Fruit fly (Drosophila melanogaster) whole organism, embryonic: ENCODE data around the gene waw.
A peak's percentile ranks its signal among the peaks of the same experiment; 100 is the strongest.

Source experiments
- Aef1 ChIP-seq: fragments of 200-800 bp; sonication (Bioruptor generic); IDR thresholded peaks from 3 replicates; pipeline ENCODE4 v1.3.6; 2022; ENCODE audit warnings: missing biosample characterization, missing genetic modification characterization
- CG10959 ChIP-seq: fragments of 200-800 bp; sonication (Bioruptor generic); IDR thresholded peaks from 2 replicates; pipeline ENCODE4 v1.3.6; 2022; ENCODE audit warnings: missing biosample characterization, missing genetic modification characterization
- CG11085 ChIP-seq: fragments of 200-800 bp; sonication (Bioruptor generic); IDR thresholded peaks from 2 replicates; pipeline ENCODE4 v1.3.6; 2022; ENCODE audit warnings: missing biosample characterization, missing genetic modification characterization
- CG1233 ChIP-seq: fragments of 200-800 bp; sonication (Bioruptor generic); optimal IDR thresholded peaks from 4 replicates; lab custom pipeline; 2018; ENCODE audit warnings: missing biosample characterization, mild to moderate bottlenecking, missing genetic modification characterization
- CG14710 ChIP-seq: fragments of 200-800 bp; sonication (Bioruptor generic); optimal IDR thresholded peaks from 3 replicates; lab custom pipeline; 2019; ENCODE audit warnings: missing biosample characterization, mild to moderate bottlenecking, missing genetic modification characterization, moderate library complexity
- CG14860 ChIP-seq: fragments of 200-800 bp; sonication (Bioruptor generic); IDR thresholded peaks from 3 replicates; pipeline ENCODE4 v1.3.6; 2022; ENCODE audit warnings: missing biosample characterization, missing genetic modification characterization; ENCODE audit not compliant: partially characterized antibody
- CG15696 ChIP-seq: fragments of 200-800 bp; sonication (Bioruptor generic); optimal IDR thresholded peaks from 2 replicates; lab custom pipeline; 2019; ENCODE audit warnings: missing biosample characterization, mild to moderate bottlenecking, missing genetic modification characterization, moderate library complexity
- CG18476 ChIP-seq: fragments of 200-800 bp; sonication (Bioruptor generic); optimal IDR thresholded peaks from 2 replicates; lab custom pipeline; 2016; ENCODE audit warnings: missing biosample characterization, mild to moderate bottlenecking, missing genetic modification characterization
- CG2120 ChIP-seq: fragments of 200-800 bp; sonication (Bioruptor generic); optimal IDR thresholded peaks from 3 replicates; lab custom pipeline; 2016; ENCODE audit warnings: missing biosample characterization, missing genetic modification characterization
- CG2678 ChIP-seq: fragments of 200-800 bp; sonication (Bioruptor generic); optimal IDR thresholded peaks from 3 replicates; lab custom pipeline; 2019; ENCODE audit warnings: missing biosample characterization, mild to moderate bottlenecking, missing genetic modification characterization, moderate library complexity
- CG30403 ChIP-seq: fragments of 200-800 bp; sonication (Bioruptor generic); optimal IDR thresholded peaks from 3 replicates; lab custom pipeline; 2016; ENCODE audit warnings: missing biosample characterization, missing genetic modification characterization
- CG3065 ChIP-seq: fragments of 200-800 bp; sonication (Bioruptor generic); optimal IDR thresholded peaks from 2 replicates; lab custom pipeline; 2016; ENCODE audit warnings: missing biosample characterization, missing genetic modification characterization
- CG33213 ChIP-seq: fragments of 200-800 bp; sonication (Bioruptor generic); optimal IDR thresholded peaks from 3 replicates; lab custom pipeline; 2016; ENCODE audit warnings: missing biosample characterization, missing genetic modification characterization
- CG34376 ChIP-seq: fragments of 200-800 bp; sonication (Bioruptor generic); optimal IDR thresholded peaks from 2 replicates; lab custom pipeline; 2018; ENCODE audit warnings: missing biosample characterization, mild to moderate bottlenecking, missing genetic modification characterization
- CG4404 ChIP-seq: fragments of 200-800 bp; sonication (Bioruptor generic); IDR thresholded peaks from 2 replicates; pipeline ENCODE4 v1.3.6; 2022; ENCODE audit warnings: missing biosample characterization, missing genetic modification characterization
- CG4820 ChIP-seq: fragments of 200-800 bp; sonication (Bioruptor generic); optimal IDR thresholded peaks from 3 replicates; lab custom pipeline; 2016; ENCODE audit warnings: missing biosample characterization, missing genetic modification characterization
- CG8281 ChIP-seq: fragments of 200-800 bp; sonication (Bioruptor generic); optimal IDR thresholded peaks from 2 replicates; lab custom pipeline; 2018; ENCODE audit warnings: missing biosample characterization, mild to moderate bottlenecking, missing genetic modification characterization, moderate library complexity
- CG8765 ChIP-seq: fragments of 200-800 bp; sonication (Bioruptor generic); IDR thresholded peaks from 2 replicates; pipeline ENCODE4 v1.3.6; 2022; ENCODE audit warnings: missing biosample characterization, missing genetic modification characterization
- CG8924 ChIP-seq: fragments of 200-800 bp; optimal IDR thresholded peaks from 3 replicates; lab custom pipeline; 2019; ENCODE audit warnings: missing biosample characterization, mild to moderate bottlenecking, missing genetic modification characterization, moderate library complexity
- CG9797 ChIP-seq: fragments of 200-800 bp; sonication (Bioruptor generic); optimal IDR thresholded peaks from 3 replicates; lab custom pipeline; 2018; ENCODE audit warnings: missing biosample characterization, mild to moderate bottlenecking, missing genetic modification characterization
- CG9817 ChIP-seq: fragments of 200-800 bp; sonication (Bioruptor generic); optimal IDR thresholded peaks from 2 replicates; lab custom pipeline; 2018; ENCODE audit warnings: missing biosample characterization, mild to moderate bottlenecking, missing genetic modification characterization, moderate library complexity
- CHES-1-like ChIP-seq: fragments of 200-800 bp; sonication (Bioruptor generic); optimal IDR thresholded peaks from 2 replicates; lab custom pipeline; 2016; ENCODE audit warnings: missing biosample characterization, missing genetic modification characterization
- E2f1 ChIP-seq: fragments of 200-800 bp; sonication (Bioruptor generic); IDR thresholded peaks from 2 replicates; pipeline ENCODE4 v1.3.6; 2022; ENCODE audit warnings: missing biosample characterization, missing genetic modification characterization
- HHEX ChIP-seq: fragments of 200-800 bp; sonication (Bioruptor generic); optimal IDR thresholded peaks from 3 replicates; lab custom pipeline; 2017; ENCODE audit warnings: missing biosample characterization, mild to moderate bottlenecking, missing genetic modification characterization, missing genetic modification reagents
- Lim3 ChIP-seq: fragments of 200-800 bp; sonication (Bioruptor generic); IDR thresholded peaks from 2 replicates; pipeline ENCODE4 v1.3.6; 2022; ENCODE audit warnings: missing biosample characterization, missing genetic modification characterization
- Usf ChIP-seq: fragments of 200-800 bp; sonication (Bioruptor generic); optimal IDR thresholded peaks from 2 replicates; lab custom pipeline; 2017; ENCODE audit warnings: missing genotype, missing biosample characterization, missing genetic modification characterization
- Vsx1 ChIP-seq: fragments of 200-800 bp; sonication (Bioruptor generic); optimal IDR thresholded peaks from 2 replicates; lab custom pipeline; 2017; ENCODE audit warnings: missing biosample characterization, mild to moderate bottlenecking, missing genetic modification characterization, missing genetic modification reagents
- ash1 ChIP-seq: fragments of 200-800 bp; sonication (Bioruptor generic); optimal IDR thresholded peaks from 2 replicates; lab custom pipeline; 2018; ENCODE audit warnings: missing biosample characterization, mild to moderate bottlenecking, missing genetic modification characterization
- bcd ChIP-seq: fragments of 200-800 bp; sonication (Bioruptor generic); optimal IDR thresholded peaks from 2 replicates; lab custom pipeline; 2017; ENCODE audit warnings: missing biosample characterization, mild to moderate bottlenecking, missing genetic modification characterization
- caup ChIP-seq: fragments of 200-800 bp; sonication (Bioruptor generic); optimal IDR thresholded peaks from 3 replicates; lab custom pipeline; 2017; ENCODE audit warnings: missing biosample characterization, mild to moderate bottlenecking, missing genetic modification characterization, moderate library complexity; ENCODE audit not compliant: severe bottlenecking
- chif ChIP-seq, 2 experiments: fragments of 200-800 bp; sonication (Bioruptor generic); optimal IDR thresholded peaks; 3 replicates each; lab custom pipeline; 2016; ENCODE audit warnings: missing biosample characterization in 2 of 2, missing genetic modification characterization in 2 of 2
- chn ChIP-seq: fragments of 200-800 bp; sonication (Bioruptor generic); optimal IDR thresholded peaks from 2 replicates; lab custom pipeline; 2016; ENCODE audit warnings: missing biosample characterization, missing genetic modification characterization
- corto ChIP-seq: fragments of 200-800 bp; sonication (Bioruptor generic); optimal IDR thresholded peaks from 2 replicates; lab custom pipeline; 2016; ENCODE audit warnings: missing biosample characterization, mild to moderate bottlenecking, missing genetic modification characterization, moderate library complexity
- dan ChIP-seq: fragments of 200-800 bp; sonication (Bioruptor generic); IDR thresholded peaks from 2 replicates; pipeline ENCODE4 v1.3.6; 2022; ENCODE audit warnings: missing biosample characterization, missing genetic modification characterization
- ewg ChIP-seq: fragments of 200-800 bp; sonication (Bioruptor generic); optimal IDR thresholded peaks from 3 replicates; lab custom pipeline; 2017; ENCODE audit warnings: mild to moderate bottlenecking, missing biosample characterization, missing genetic modification reagents, missing genetic modification characterization
- hth ChIP-seq: fragments of >200 bp; optimal IDR thresholded peaks from 2 replicates; lab custom pipeline; 2017; ENCODE audit warnings: inconsistent platforms
- inv ChIP-seq: fragments of 200-800 bp; sonication (Bioruptor generic); IDR thresholded peaks from 2 replicates; pipeline ENCODE4 v1.3.6; 2022; ENCODE audit warnings: missing biosample characterization, missing genetic modification characterization; ENCODE audit not compliant: partially characterized antibody
- kah ChIP-seq: fragments of 200-800 bp; sonication (Bioruptor generic); optimal IDR thresholded peaks from 2 replicates; lab custom pipeline; 2018; ENCODE audit warnings: missing biosample characterization, mild to moderate bottlenecking, missing genetic modification characterization
- kay ChIP-seq: fragments of 200-800 bp; sonication (Bioruptor generic); optimal IDR thresholded peaks from 2 replicates; lab custom pipeline; 2016; ENCODE audit warnings: missing biosample characterization, missing genetic modification characterization
- prd ChIP-seq, 3 experiments: fragments of >200 bp in 2 of 3; fragments of 200-800 bp in 1 of 3; sonication (Bioruptor generic) in 1 of 3; optimal IDR thresholded peaks in 2 of 3; IDR thresholded peaks in 1 of 3; 2 replicates in 2 of 3; 3 replicates in 1 of 3; pipeline versions ENCODE4 v1.3.6 to Lab custom; 2017 to 2022; ENCODE audit warnings: missing biosample characterization in 1 of 3, missing genetic modification characterization in 1 of 3
- psq ChIP-seq: fragments of 200-800 bp; sonication (Bioruptor generic); optimal IDR thresholded peaks from 2 replicates; lab custom pipeline; 2017; ENCODE audit warnings: missing biosample characterization, missing genetic modification characterization
- sc ChIP-seq, 3 experiments: fragments of >200 bp in 2 of 3; fragments of 200-800 bp in 1 of 3; sonication (Bioruptor generic) in 1 of 3; optimal IDR thresholded peaks; 2 replicates in 2 of 3; 3 replicates in 1 of 3; lab custom pipeline; 2017; ENCODE audit warnings: mild to moderate bottlenecking in 1 of 3, missing biosample characterization in 1 of 3, missing genetic modification characterization in 1 of 3, missing genetic modification reagents in 1 of 3
- sisA ChIP-seq: fragments of 200-800 bp; sonication (Bioruptor generic); IDR thresholded peaks from 2 replicates; pipeline ENCODE4 v1.3.6; 2022; ENCODE audit warnings: missing biosample characterization, missing genetic modification characterization
- stwl ChIP-seq: fragments of 200-800 bp; sonication (Bioruptor generic); optimal IDR thresholded peaks from 3 replicates; lab custom pipeline; 2018; ENCODE audit warnings: missing biosample characterization, mild to moderate bottlenecking, missing genetic modification characterization, moderate library complexity
- ttk ChIP-seq: fragments of 200-800 bp; sonication (Bioruptor generic); IDR thresholded peaks from 2 replicates; pipeline ENCODE4 v2.1.2; 2022; ENCODE audit warnings: missing biosample characterization, missing genetic modification characterization
- tx ChIP-seq: fragments of 200-800 bp; sonication (Bioruptor generic); optimal IDR thresholded peaks from 2 replicates; lab custom pipeline; 2016; ENCODE audit warnings: missing biosample characterization, missing genetic modification characterization
- z ChIP-seq: fragments of 200-800 bp; sonication (Bioruptor generic); IDR thresholded peaks from 3 replicates; pipeline ENCODE4 v1.3.6; 2022; ENCODE audit warnings: missing biosample characterization, missing genetic modification characterization

Gene waw

dm6 chrX:21367363-21368072 is 4.7 kb downstream of the waw start (continued):
- TF ChIP-seq CG8281 (tag; lab: Kevin White, UChicago), result peak; percentile 91
- peak; percentile 94 for TF ChIP-seq kay (GFP tag; lab: Kevin White, UChicago)
- TF ChIP-seq sisA (GFP tag; lab: Robert Waterston, UW), result peak; percentile 96
- peak; percentile 89 for TF ChIP-seq psq
- TF ChIP-seq CG8924 (tag; lab: Kevin White, UChicago), result peak; percentile 98
- TF ChIP-seq CHES-1-like, result peak; percentile 93
- TF ChIP-seq z, result peak; percentile 67; the same call in 2 of the 3 replicates
- peak; percentile 97 for TF ChIP-seq CG1233 (GFP tag; lab: Kevin White, UChicago)
- peak; percentile 99 for TF ChIP-seq CG2678
- peak; percentile 98 for TF ChIP-seq HHEX (GFP tag; lab: Kevin White, UChicago)
- TF ChIP-seq CG3065 (GFP tag; lab: Kevin White, UChicago), result peak; percentile 87
- TF ChIP-seq CG9797, result peak; percentile 56
- TF ChIP-seq corto (GFP tag; lab: Kevin White, UChicago), result peak; percentile 95
- peak; percentile 86 for TF ChIP-seq CG10959
- TF ChIP-seq Vsx1 (GFP tag; lab: Kevin White, UChicago), result peak; percentile 96
- peak; percentile 99 for TF ChIP-seq bcd
- peak; percentile 98 for TF ChIP-seq caup
- peak; percentile 49 for TF ChIP-seq ash1 (GFP tag; lab: Kevin White, UChicago)
- peak; percentile 95 for TF ChIP-seq kah (GFP tag; lab: Kevin White, UChicago)
- TF ChIP-seq dan, result no peak; the same call in none of the 2 replicates
- TF ChIP-seq tx (GFP tag; lab: Kevin White, UChicago), result peak; percentile 95
- peak; percentile 92 for TF ChIP-seq CG8765
- TF ChIP-seq E2f1 (GFP tag; lab: Robert Waterston, UW), result peak; percentile 96
- TF ChIP-seq sc (optimal IDR thresholded peaks at IDR 0.05; lab: Kevin White, UChicago), result no peak
- TF ChIP-seq sc (GFP tag; optimal IDR thresholded peaks at IDR 0.05; lab: Kevin White, UChicago), result peak; percentile 95
- peak; percentile 99 for TF ChIP-seq CG2120 (GFP tag; lab: Kevin White, UChicago)
- no peak for TF ChIP-seq prd (optimal IDR thresholded peaks at IDR 0.05; lab: Kevin White, UChicago)
- peak; percentile 96 for TF ChIP-seq prd (GFP tag; IDR thresholded peaks at IDR 0.05; lab: Robert Waterston, UW)
- peak; percentile 96 for TF ChIP-seq chn (GFP tag; lab: Kevin White, UChicago)
- peak; percentile 91 for TF ChIP-seq CG33213 (GFP tag; lab: Kevin White, UChicago)
- peak; percentile 98 for TF ChIP-seq CG30403
- TF ChIP-seq CG4404 (GFP tag; lab: Robert Waterston, UW), result peak; percentile 95
- 0 out of 2 replicates have a peak, but pooled peaks have one; percentile 20 for TF ChIP-seq inv (GFP tag; lab: Robert Waterston, UW)
- peak; percentile 93 to 96 for TF ChIP-seq chif (GFP tag; optimal IDR thresholded peaks at IDR 0.05; lab: Kevin White, UChicago)
- TF ChIP-seq hth (lab: Kevin White, UChicago), result no peak
- peak; percentile 95 for TF ChIP-seq ewg
- 0 out of 3 replicates have a peak, but pooled peaks have one; percentile 24 for TF ChIP-seq CG14860 (GFP tag; lab: Robert Waterston, UW)
- peak; percentile 94 for TF ChIP-seq CG11085
- peak; percentile 95 for TF ChIP-seq CG14710 (tag; lab: Kevin White, UChicago)
- TF ChIP-seq Usf, result peak; percentile 87
- peak; percentile 90 for TF ChIP-seq Lim3
- TF ChIP-seq ttk (GFP tag; lab: Robert Waterston, UW), result peak; percentile 94
- peak; percentile 96 for TF ChIP-seq Aef1 (GFP tag; lab: Robert Waterston, UW)
- peak; percentile 98 for TF ChIP-seq CG9817 (tag; lab: Kevin White, UChicago)
- TF ChIP-seq CG4820 (GFP tag; lab: Kevin White, UChicago), result peak; percentile 96
- peak; percentile 96 for TF ChIP-seq CG15696
- peak; percentile 99 for TF ChIP-seq CG34376 (GFP tag; lab: Kevin White, UChicago)
- TF ChIP-seq stwl (tag; lab: Kevin White, UChicago), result peak; percentile 4
- peak; percentile 97 for TF ChIP-seq CG18476 (GFP tag; lab: Kevin White, UChicago)
